Fruit fly (Drosophila melanogaster): ENCODE results near the gene CG4325.

Gene CG4325

dm6 chrX:2080367-2080927, 36.8 kb upstream of the CG4325 start, which contains the start of the genes CG16903 and Unc-76 (continued):
- TF ChIP-seq CG2678 (tag; optimal IDR thresholded peaks at IDR 0.05), result peak; percentile 41
- TF ChIP-seq CG6854 (GFP tag; optimal IDR thresholded peaks at IDR 0.05), result peak; percentile 31
- peak; percentile 36 for TF ChIP-seq Elba2 (GFP tag; optimal IDR thresholded peaks at IDR 0.05)
- no peak for TF ChIP-seq TFAM (GFP tag; optimal IDR thresholded peaks at IDR 0.05)
- TF ChIP-seq Dfd (GFP tag; optimal IDR thresholded peaks at IDR 0.05), result no peak
- peak; percentile 38 for TF ChIP-seq Hand (GFP tag; optimal IDR thresholded peaks at IDR 0.05)
- no peak for TF ChIP-seq dati (GFP tag; IDR thresholded peaks at IDR 0.05)
- peak; percentile 90 for TF ChIP-seq CG4617 (GFP tag; optimal IDR thresholded peaks at IDR 0.05; ENCODE audit: borderline replicate concordance)
- peak; percentile 5 for TF ChIP-seq Hr3 (GFP tag; optimal IDR thresholded peaks at IDR 0.05)
- TF ChIP-seq Opbp (GFP tag; IDR thresholded peaks at IDR 0.05; ENCODE audit: partially characterized antibody), result peak; percentile 45; the same call in 1 of the 3 replicates
- no peak for TF ChIP-seq CG14441 (GFP tag; IDR thresholded peaks at IDR 0.05)
- TF ChIP-seq fu2 (GFP tag; optimal IDR thresholded peaks at IDR 0.05), result peak; percentile 6
- peak; percentile 70 for TF ChIP-seq gro (GFP tag; optimal IDR thresholded peaks at IDR 0.05)
- no peak for TF ChIP-seq Awh (GFP tag; IDR thresholded peaks at IDR 0.05)
- TF ChIP-seq Deaf1 (tag; optimal IDR thresholded peaks at IDR 0.05), result peak; percentile 56
- no peak for TF ChIP-seq gce (GFP tag; IDR thresholded peaks at IDR 0.05)
- TF ChIP-seq CG11560 (tag; IDR thresholded peaks at IDR 0.05), result 0 out of 3 replicates have a peak, but pooled peaks have one; percentile 45
- TF ChIP-seq bab2 (GFP tag; optimal IDR thresholded peaks at IDR 0.05), result peak; percentile 2
- TF ChIP-seq Asciz (GFP tag; optimal IDR thresholded peaks at IDR 0.05), result peak; percentile 4
- peak; percentile 26 for TF ChIP-seq bigmax (GFP tag; optimal IDR thresholded peaks at IDR 0.05)
- TF ChIP-seq CG1603 (tag; optimal IDR thresholded peaks at IDR 0.05), result peak; percentile 92
- no peak for TF ChIP-seq Chrac-16 (GFP tag; optimal IDR thresholded peaks at IDR 0.05)
- peak; percentile 56; the same call in 1 of the 2 replicates for TF ChIP-seq Bgb (GFP tag; IDR thresholded peaks at IDR 0.05; ENCODE audit: partially characterized antibody)
- TF ChIP-seq Vsx1 (GFP tag; optimal IDR thresholded peaks at IDR 0.05), result no peak
- TF ChIP-seq seq (GFP tag; IDR thresholded peaks at IDR 0.05), result peak; percentile 62; the same call in 1 of the 2 replicates
- TF ChIP-seq CG7928 (GFP tag; optimal IDR thresholded peaks at IDR 0.05), result peak; percentile 66
- peak; percentile 47 for TF ChIP-seq nerfin-1 (tag; optimal IDR thresholded peaks at IDR 0.05)
- TF ChIP-seq CG9609 (GFP tag; optimal IDR thresholded peaks at IDR 0.05), result peak; percentile 35
- no peak for TF ChIP-seq cas (GFP tag; IDR thresholded peaks at IDR 0.05)
- peak; percentile 52 for TF ChIP-seq CG32532 (GFP tag; IDR thresholded peaks at IDR 0.05)
- peak; percentile 24; the same call in 1 of the 2 replicates for TF ChIP-seq Atf6 (GFP tag; IDR thresholded peaks at IDR 0.05)
- peak in 1 of 2 experiments; percentile 68 for TF ChIP-seq Pdp1 (GFP tag; optimal IDR thresholded peaks at IDR 0.05)
- no peak for TF ChIP-seq toy (GFP tag; IDR thresholded peaks at IDR 0.05)
- 0 out of 2 replicates have a peak, but pooled peaks have one; percentile 15 for TF ChIP-seq Xrp1 (GFP tag; IDR thresholded peaks at IDR 0.05)
- TF ChIP-seq CG6765 (GFP tag; optimal IDR thresholded peaks at IDR 0.05), result no peak
- no peak for TF ChIP-seq CG6175 (GFP tag; IDR thresholded peaks at IDR 0.05)
- peak; percentile 34; the same call in 1 of the 2 replicates for TF ChIP-seq ssp (GFP tag; IDR thresholded peaks at IDR 0.05)
- no peak for TF ChIP-seq ATbp (GFP tag; optimal IDR thresholded peaks at IDR 0.05)
- peak; percentile 33 for TF ChIP-seq CG13424 (tag; optimal IDR thresholded peaks at IDR 0.05)
- TF ChIP-seq mld (GFP tag; IDR thresholded peaks at IDR 0.05; ENCODE audit: partially characterized antibody), result no peak
- TF ChIP-seq CG2120 (GFP tag; optimal IDR thresholded peaks at IDR 0.05), result peak; percentile 22
- peak; percentile 42; the same call in 1 of the 2 replicates for TF ChIP-seq hbn (GFP tag; IDR thresholded peaks at IDR 0.05; ENCODE audit: partially characterized antibody)
- no peak for TF ChIP-seq Tbp (GFP tag; optimal IDR thresholded peaks at IDR 0.05)
- TF ChIP-seq CG33557 (GFP tag; optimal IDR thresholded peaks at IDR 0.05), result peak; percentile 53
- peak; percentile 94 for TF ChIP-seq trem (tag; optimal IDR thresholded peaks at IDR 0.05)
- peak; percentile 17 for TF ChIP-seq CG1233 (GFP tag; optimal IDR thresholded peaks at IDR 0.05)
- peak; percentile 75 for TF ChIP-seq stwl (tag; optimal IDR thresholded peaks at IDR 0.05)
- no peak; the same call in 2 of the 3 replicates for TF ChIP-seq Doc3 (GFP tag; IDR thresholded peaks at IDR 0.05; ENCODE audit: partially characterized antibody)
- peak; percentile 28 for TF ChIP-seq tap (tag; optimal IDR thresholded peaks at IDR 0.05)
